Worm (Caenorhabditis elegans) whole organism, L3 larva: ENCODE results near the gene elo-2.

Experiments
- nhr-12 ChIP-seq: fragments of 150-350 bp; optimal IDR thresholded peaks from 2 replicates; lab custom pipeline; 2014; ENCODE audit warnings: missing biosample characterization, missing genetic modification characterization
- nhr-23 ChIP-seq: fragments of 150-350 bp; optimal IDR thresholded peaks from 2 replicates; lab custom pipeline; 2014; ENCODE audit warnings: missing biosample characterization, missing genetic modification reagents, missing genetic modification characterization
- tbx-2 ChIP-seq: sonication (generic microtip); optimal IDR thresholded peaks from 2 replicates; lab custom pipeline; 2016; ENCODE audit warnings: mild to moderate bottlenecking, missing genetic modification characterization, missing compliant biosample characterization

DNA sequence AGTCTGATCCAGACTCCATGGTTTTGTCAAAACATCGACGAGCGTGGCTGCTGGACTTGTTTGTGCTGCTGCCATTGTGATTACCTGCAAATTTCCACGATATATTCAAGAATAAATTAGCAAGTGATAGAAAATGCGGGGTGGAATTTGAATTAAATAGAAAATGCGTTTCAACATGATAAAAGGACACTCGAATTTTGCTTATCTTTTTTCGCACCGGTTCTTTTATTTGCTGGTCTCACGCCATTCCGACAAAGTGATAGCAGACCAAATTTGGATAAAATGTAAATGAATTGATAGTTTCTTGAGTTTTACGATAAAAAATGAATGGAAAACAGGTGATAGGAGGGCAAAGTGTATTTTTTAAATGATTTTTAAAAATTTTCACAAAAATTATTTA lies at the start of gene elo-2:
- TF ChIP-seq nhr-12 (tag; lab: Kevin White, UChicago) (no peak), tbx-2 (tag; lab: Kevin White, UChicago) (no peak), nhr-23 (tag; lab: Kevin White, UChicago) (no peak)
